Fruit fly (Drosophila melanogaster) whole organism, embryonic: Measurements from ENCODE around the gene CG12438.

Experiments
- Aef1 ChIP-seq: fragments of 200-800 bp; sonication (Bioruptor generic); IDR thresholded peaks from 3 replicates; pipeline ENCODE4 v1.3.6; 2022; ENCODE audit warnings: missing biosample characterization, missing genetic modification characterization
- Asciz ChIP-seq: fragments of 200-800 bp; sonication (Bioruptor generic); optimal IDR thresholded peaks from 2 replicates; lab custom pipeline; 2017; ENCODE audit warnings: missing biosample characterization, mild to moderate bottlenecking, missing genetic modification characterization, missing genetic modification reagents
- CG10565 ChIP-seq: fragments of 200-800 bp; sonication (Bioruptor generic); optimal IDR thresholded peaks from 3 replicates; lab custom pipeline; 2016; ENCODE audit warnings: missing biosample characterization, mild to moderate bottlenecking, missing genetic modification characterization
- CG10979 ChIP-seq: fragments of 200-800 bp; sonication (Bioruptor generic); optimal IDR thresholded peaks from 2 replicates; lab custom pipeline; 2018; ENCODE audit warnings: missing biosample characterization, mild to moderate bottlenecking, missing genetic modification characterization, moderate library complexity
- CG11398 ChIP-seq: fragments of 200-800 bp; sonication (Bioruptor generic); optimal IDR thresholded peaks from 2 replicates; lab custom pipeline; 2016; ENCODE audit warnings: missing biosample characterization, missing genetic modification characterization
- CG12942 ChIP-seq: fragments of 200-800 bp; sonication (Bioruptor generic); optimal IDR thresholded peaks from 3 replicates; lab custom pipeline; 2016; ENCODE audit warnings: missing biosample characterization, missing genetic modification characterization
- CG13624 ChIP-seq: fragments of 200-800 bp; sonication (Bioruptor generic); optimal IDR thresholded peaks from 2 replicates; lab custom pipeline; 2016; ENCODE audit warnings: missing biosample characterization, missing genetic modification characterization
- CG14710 ChIP-seq: fragments of 200-800 bp; sonication (Bioruptor generic); optimal IDR thresholded peaks from 3 replicates; lab custom pipeline; 2019; ENCODE audit warnings: missing biosample characterization, mild to moderate bottlenecking, missing genetic modification characterization, moderate library complexity
- CG1602 ChIP-seq: fragments of 200-800 bp; sonication (Bioruptor generic); optimal IDR thresholded peaks from 3 replicates; lab custom pipeline; 2016; ENCODE audit warnings: missing biosample characterization, missing genetic modification characterization
- CG16815 ChIP-seq: fragments of 200-800 bp; sonication (Bioruptor generic); optimal IDR thresholded peaks from 3 replicates; lab custom pipeline; 2017; ENCODE audit warnings: missing biosample characterization, mild to moderate bottlenecking, missing genetic modification characterization
- CG17568 ChIP-seq: fragments of 200-800 bp; sonication (Bioruptor generic); optimal IDR thresholded peaks from 2 replicates; lab custom pipeline; 2018; ENCODE audit warnings: missing biosample characterization, mild to moderate bottlenecking, missing genetic modification characterization, moderate library complexity
- CG1792 ChIP-seq: fragments of 200-800 bp; sonication (Bioruptor generic); optimal IDR thresholded peaks from 2 replicates; lab custom pipeline; 2016; ENCODE audit warnings: missing biosample characterization, missing genetic modification characterization
- CG18011 ChIP-seq: fragments of 200-800 bp; sonication (Bioruptor generic); optimal IDR thresholded peaks from 2 replicates; lab custom pipeline; 2017; ENCODE audit warnings: missing biosample characterization, missing genetic modification characterization, mild to moderate bottlenecking, moderate library complexity, missing genotype
- CG18764 ChIP-seq: fragments of 200-800 bp; sonication (Bioruptor generic); optimal IDR thresholded peaks from 3 replicates; lab custom pipeline; 2016; ENCODE audit warnings: missing biosample characterization, missing genetic modification characterization
- CG2712 ChIP-seq: fragments of 200-800 bp; optimal IDR thresholded peaks from 3 replicates; lab custom pipeline; 2019; ENCODE audit warnings: missing biosample characterization, mild to moderate bottlenecking, missing genetic modification characterization, moderate library complexity
- CG30403 ChIP-seq: fragments of 200-800 bp; sonication (Bioruptor generic); optimal IDR thresholded peaks from 3 replicates; lab custom pipeline; 2016; ENCODE audit warnings: missing biosample characterization, missing genetic modification characterization
- CG31441 ChIP-seq: fragments of 200-800 bp; sonication (Bioruptor generic); IDR thresholded peaks from 2 replicates; pipeline ENCODE4 v1.3.6; 2022; ENCODE audit warnings: missing biosample characterization, missing genetic modification characterization
- CG3163 ChIP-seq: fragments of 200-800 bp; sonication (Bioruptor generic); optimal IDR thresholded peaks from 3 replicates; lab custom pipeline; 2016; ENCODE audit warnings: missing biosample characterization, missing genetic modification characterization
- CG34422 ChIP-seq: fragments of 200-800 bp; sonication (Bioruptor generic); IDR thresholded peaks from 3 replicates; pipeline ENCODE4 v1.3.6; 2022; ENCODE audit warnings: missing biosample characterization, missing genetic modification characterization
- CG4282 ChIP-seq: fragments of 200-800 bp; sonication (Bioruptor generic); optimal IDR thresholded peaks from 2 replicates; lab custom pipeline; 2016; ENCODE audit warnings: missing biosample characterization, missing genetic modification characterization
- CG4424 ChIP-seq: fragments of 200-800 bp; sonication (Bioruptor generic); optimal IDR thresholded peaks from 3 replicates; lab custom pipeline; 2016; ENCODE audit warnings: missing biosample characterization, missing genetic modification characterization
- CG6689 ChIP-seq: fragments of 200-800 bp; sonication (Bioruptor generic); IDR thresholded peaks from 2 replicates; pipeline ENCODE4 v1.3.6; 2022; ENCODE audit warnings: missing biosample characterization, missing genetic modification characterization
- D ChIP-seq, 2 experiments: fragments of 200-800 bp in 1 of 2; fragments of >200 bp in 1 of 2; sonication (Bioruptor generic) in 1 of 2; optimal IDR thresholded peaks; 2 replicates in 1 of 2; 3 replicates in 1 of 2; lab custom pipeline; 2017; ENCODE audit warnings: mild to moderate bottlenecking in 1 of 2, missing biosample characterization in 1 of 2, missing genetic modification characterization in 1 of 2, missing genetic modification reagents in 1 of 2
- Dfd ChIP-seq, 2 experiments: fragments of >200 bp; optimal IDR thresholded peaks; 2 replicates each; lab custom pipeline; 2017; ENCODE audit warnings: missing biosample characterization in 2 of 2, missing genetic modification characterization in 2 of 2
- Dll ChIP-seq: fragments of 200-800 bp; sonication (Bioruptor generic); IDR thresholded peaks from 4 replicates; pipeline ENCODE4 v1.3.6; 2022; ENCODE audit warnings: missing biosample characterization, missing genetic modification characterization; ENCODE audit not compliant: partially characterized antibody
- Fer2 ChIP-seq: fragments of 200-800 bp; sonication (Bioruptor generic); optimal IDR thresholded peaks from 2 replicates; lab custom pipeline; 2018; ENCODE audit warnings: missing biosample characterization, mild to moderate bottlenecking, missing genetic modification characterization, moderate library complexity
- Mes4 ChIP-seq: fragments of 200-800 bp; sonication (Bioruptor generic); optimal IDR thresholded peaks from 2 replicates; lab custom pipeline; 2016; ENCODE audit warnings: missing biosample characterization, missing genetic modification characterization
- Oli ChIP-seq: fragments of 200-800 bp; sonication (Bioruptor generic); optimal IDR thresholded peaks from 2 replicates; lab custom pipeline; 2018; ENCODE audit warnings: missing biosample characterization, mild to moderate bottlenecking, missing genetic modification characterization, moderate library complexity
- Poxn ChIP-seq: fragments of 200-800 bp; sonication (Bioruptor generic); IDR thresholded peaks from 2 replicates; pipeline ENCODE4 v1.3.6; 2022; ENCODE audit warnings: missing biosample characterization, missing genetic modification characterization
- Ptx1 ChIP-seq: fragments of 200-800 bp; sonication (Bioruptor generic); IDR thresholded peaks from 2 replicates; pipeline ENCODE4 v1.3.6; 2022; ENCODE audit warnings: missing biosample characterization, missing genetic modification characterization
- Sox100B ChIP-seq: fragments of 200-800 bp; sonication (Bioruptor generic); optimal IDR thresholded peaks from 3 replicates; lab custom pipeline; 2018; ENCODE audit warnings: missing biosample characterization, mild to moderate bottlenecking, missing genetic modification characterization
- Usf ChIP-seq: fragments of 200-800 bp; sonication (Bioruptor generic); optimal IDR thresholded peaks from 2 replicates; lab custom pipeline; 2017; ENCODE audit warnings: missing genotype, missing biosample characterization, missing genetic modification characterization
- aop ChIP-seq: fragments of 200-800 bp; sonication (Bioruptor generic); IDR thresholded peaks from 2 replicates; pipeline ENCODE4 v1.3.6; 2022; ENCODE audit warnings: missing biosample characterization, missing genetic modification characterization
- caup ChIP-seq: fragments of 200-800 bp; sonication (Bioruptor generic); optimal IDR thresholded peaks from 3 replicates; lab custom pipeline; 2017; ENCODE audit warnings: missing biosample characterization, mild to moderate bottlenecking, missing genetic modification characterization, moderate library complexity; ENCODE audit not compliant: severe bottlenecking
- chinmo ChIP-seq: fragments of 200-800 bp; sonication (Bioruptor generic); IDR thresholded peaks from 4 replicates; pipeline ENCODE4 v1.3.6; 2022; ENCODE audit warnings: missing biosample characterization, missing genetic modification characterization; ENCODE audit not compliant: partially characterized antibody
- crol ChIP-seq: fragments of 200-800 bp; sonication (Bioruptor generic); IDR thresholded peaks from 2 replicates; pipeline ENCODE4 v1.3.6; 2022; ENCODE audit warnings: missing biosample characterization, missing genetic modification characterization
- cwo ChIP-seq: fragments of 200-800 bp; sonication (Bioruptor generic); optimal IDR thresholded peaks from 3 replicates; lab custom pipeline; 2017; ENCODE audit warnings: missing biosample characterization, missing genetic modification characterization, mild to moderate bottlenecking, moderate library complexity, missing genetic modification reagents
- eve ChIP-seq, 2 experiments: fragments of >200 bp; optimal IDR thresholded peaks; 2 replicates each; lab custom pipeline; 2017; ENCODE audit warnings: missing biosample characterization in 2 of 2, missing genetic modification characterization in 2 of 2
- gce ChIP-seq: fragments of 200-800 bp; sonication (Bioruptor generic); IDR thresholded peaks from 3 replicates; pipeline ENCODE4 v1.3.6; 2022; ENCODE audit warnings: missing biosample characterization, missing genetic modification characterization
- her ChIP-seq: fragments of 200-800 bp; sonication (Bioruptor generic); optimal IDR thresholded peaks from 2 replicates; lab custom pipeline; 2016; ENCODE audit warnings: missing biosample characterization, missing genetic modification characterization
- hth ChIP-seq: fragments of >200 bp; optimal IDR thresholded peaks from 2 replicates; lab custom pipeline; 2017; ENCODE audit warnings: inconsistent platforms
- insv ChIP-seq, 2 experiments: fragments of 200-800 bp; sonication (Bioruptor generic); optimal IDR thresholded peaks; 3 replicates each; lab custom pipeline; 2016 to 2018; ENCODE audit warnings: missing biosample characterization in 2 of 2, missing genetic modification characterization in 2 of 2
- jumu ChIP-seq: fragments of 200-800 bp; sonication (Bioruptor generic); optimal IDR thresholded peaks from 3 replicates; lab custom pipeline; 2016; ENCODE audit warnings: missing biosample characterization, missing genetic modification characterization
- kay ChIP-seq: fragments of 200-800 bp; sonication (Bioruptor generic); optimal IDR thresholded peaks from 2 replicates; lab custom pipeline; 2016; ENCODE audit warnings: missing biosample characterization, missing genetic modification characterization
- lab ChIP-seq: fragments of 200-800 bp; sonication (Bioruptor generic); optimal IDR thresholded peaks from 3 replicates; lab custom pipeline; 2017; ENCODE audit warnings: missing biosample characterization, missing genetic modification characterization, mild to moderate bottlenecking, moderate library complexity, missing genetic modification reagents
- phol ChIP-seq: fragments of 200-800 bp; sonication (Bioruptor generic); optimal IDR thresholded peaks from 3 replicates; lab custom pipeline; 2018; ENCODE audit warnings: missing biosample characterization, mild to moderate bottlenecking, missing genetic modification characterization, moderate library complexity
- pum ChIP-seq: fragments of 200-800 bp; sonication (Bioruptor generic); optimal IDR thresholded peaks from 2 replicates; lab custom pipeline; 2016; ENCODE audit warnings: missing biosample characterization, missing genetic modification characterization
- sd ChIP-seq: fragments of 200-800 bp; sonication (Bioruptor generic); optimal IDR thresholded peaks from 3 replicates; lab custom pipeline; 2018; ENCODE audit warnings: missing biosample characterization, mild to moderate bottlenecking, missing genetic modification characterization, moderate library complexity
- ssp ChIP-seq: fragments of 200-800 bp; sonication (Bioruptor generic); IDR thresholded peaks from 2 replicates; pipeline ENCODE4 v1.3.6; 2022; ENCODE audit warnings: missing biosample characterization, missing genetic modification characterization
- tll ChIP-seq, 2 experiments: fragments of 200-800 bp in 1 of 2; fragments of >200 bp in 1 of 2; sonication (Bioruptor generic) in 1 of 2; optimal IDR thresholded peaks; 2 replicates each; lab custom pipeline; 2017 to 2019; ENCODE audit warnings: missing biosample characterization in 2 of 2, missing genetic modification characterization in 2 of 2, mild to moderate bottlenecking in 1 of 2, moderate library complexity in 1 of 2
- zen ChIP-seq: fragments of 200-800 bp; sonication (Bioruptor generic); optimal IDR thresholded peaks from 3 replicates; lab custom pipeline; 2018; ENCODE audit warnings: missing biosample characterization, mild to moderate bottlenecking, missing genetic modification characterization, moderate library complexity

Gene CG12438

dm6 chr2L:8762833-8763232, 10.7 kb downstream of the CG12438 start (continued):
- no peak for TF ChIP-seq CG1602
- TF ChIP-seq CG31441 (GFP tag; lab: Robert Waterston, UW), result peak; percentile 32; the same call in 1 of the 2 replicates
- no peak for TF ChIP-seq Asciz (GFP tag; lab: Kevin White, UChicago)
- TF ChIP-seq D (optimal IDR thresholded peaks at IDR 0.05; lab: Kevin White, UChicago), result no peak
- TF ChIP-seq D (GFP tag; optimal IDR thresholded peaks at IDR 0.05; lab: Kevin White, UChicago), result peak; percentile 10
- TF ChIP-seq gce, result no peak
- TF ChIP-seq Dfd (GFP tag; optimal IDR thresholded peaks at IDR 0.05; lab: Kevin White, UChicago), result no peak
- no peak for TF ChIP-seq pum (GFP tag; lab: Kevin White, UChicago)
- TF ChIP-seq CG14710 (tag; lab: Kevin White, UChicago), result peak; percentile 37
- no peak for TF ChIP-seq sd (tag; lab: Kevin White, UChicago)
- TF ChIP-seq cwo (GFP tag; lab: Kevin White, UChicago), result no peak
- TF ChIP-seq CG4424, result peak; percentile 22
- no peak for TF ChIP-seq Poxn
- no peak for TF ChIP-seq ssp
- TF ChIP-seq CG30403 (GFP tag; lab: Kevin White, UChicago), result no peak
- no peak for TF ChIP-seq CG11398
- no peak for TF ChIP-seq hth
- no peak for TF ChIP-seq Ptx1 (GFP tag; lab: Robert Waterston, UW)
- no peak for TF ChIP-seq CG10565
- TF ChIP-seq jumu (GFP tag; lab: Kevin White, UChicago), result no peak
- TF ChIP-seq Usf (GFP tag; lab: Kevin White, UChicago), result no peak
- TF ChIP-seq CG13624 (GFP tag; lab: Kevin White, UChicago), result no peak
- no peak for TF ChIP-seq Aef1 (GFP tag; lab: Robert Waterston, UW)
- TF ChIP-seq CG12942 (GFP tag; lab: Kevin White, UChicago), result no peak
- TF ChIP-seq kay, result no peak
- TF ChIP-seq zen (tag; lab: Kevin White, UChicago), result no peak
- 0 out of 2 replicates have a peak, but pooled peaks have one; percentile 8 for TF ChIP-seq CG6689
- TF ChIP-seq chinmo (GFP tag; lab: Robert Waterston, UW), result no peak
- no peak for TF ChIP-seq Oli
- TF ChIP-seq CG18764, result no peak
- TF ChIP-seq CG16815 (GFP tag; lab: Kevin White, UChicago), result no peak
- TF ChIP-seq phol (tag; lab: Kevin White, UChicago), result peak; percentile 19
- no peak for TF ChIP-seq eve (GFP tag; optimal IDR thresholded peaks at IDR 0.05; lab: Kevin White, UChicago)
- TF ChIP-seq lab, result peak; percentile 28
- no peak for TF ChIP-seq her (GFP tag; lab: Kevin White, UChicago)
- no peak for TF ChIP-seq CG4282
- no peak for TF ChIP-seq CG18011
- peak; percentile 59 for TF ChIP-seq CG2712 (tag; lab: Kevin White, UChicago)
- TF ChIP-seq caup (GFP tag; lab: Kevin White, UChicago), result no peak
- TF ChIP-seq Fer2 (tag; lab: Kevin White, UChicago), result no peak
- TF ChIP-seq crol (GFP tag; lab: Robert Waterston, UW), result 0 out of 2 replicates have a peak, but pooled peaks have one; percentile 3
- TF ChIP-seq tll (GFP tag; optimal IDR thresholded peaks at IDR 0.05; lab: Kevin White, UChicago), result no peak
- no peak for TF ChIP-seq Sox100B (GFP tag; lab: Kevin White, UChicago)
- no peak for TF ChIP-seq CG1792 (GFP tag; lab: Kevin White, UChicago)
- no peak for TF ChIP-seq insv (GFP tag; optimal IDR thresholded peaks at IDR 0.05; lab: Kevin White, UChicago)
- no peak for TF ChIP-seq CG3163 (GFP tag; lab: Kevin White, UChicago)
- no peak for TF ChIP-seq Mes4 (GFP tag; lab: Kevin White, UChicago)
- no peak for TF ChIP-seq CG34422
- no peak for TF ChIP-seq aop (GFP tag; lab: Robert Waterston, UW)
- no peak for TF ChIP-seq CG10979
- no peak for TF ChIP-seq Dll (GFP tag; lab: Robert Waterston, UW)
- no peak for TF ChIP-seq CG17568 (GFP tag; lab: Kevin White, UChicago)
